Fruit fly (Drosophila melanogaster): ENCODE measurements around the gene Dhc16F.

dm6 chrX:18116811-18117383 is 52.6 kb downstream of the Dhc16F start, which contains the start of gene wupA:
- no peak for TF ChIP-seq Bteb2 (GFP tag; optimal IDR thresholded peaks at IDR 0.05)
- TF ChIP-seq zen (tag; optimal IDR thresholded peaks at IDR 0.05), result no peak
- no peak for TF ChIP-seq mirr (GFP tag; optimal IDR thresholded peaks at IDR 0.05)
- TF ChIP-seq CG4854 (GFP tag; optimal IDR thresholded peaks at IDR 0.05), result no peak
- no peak for TF ChIP-seq CG10431 (GFP tag; optimal IDR thresholded peaks at IDR 0.05)
- peak; percentile 97 for TF ChIP-seq Deaf1 (tag; optimal IDR thresholded peaks at IDR 0.05)
- TF ChIP-seq stwl (tag; optimal IDR thresholded peaks at IDR 0.05), result no peak
